Worm (Caenorhabditis elegans): ENCODE data around the gene rsp-5.

The rsp-5 gene

ce11 chrII:6489711-6490184 is at the start of gene rsp-5, which contains the start of gene snr-3 (continued):
- TF ChIP-seq hmg-1.2 (GFP tag; IDR thresholded peaks at IDR 0.05) (peak; percentile 45; the same call in 1 of the 2 replicates), lin-54 (GFP tag; optimal IDR thresholded peaks at IDR 0.05) (peak; percentile 70), mcd-1 (GFP tag; IDR thresholded peaks at IDR 0.05) (peak; percentile 74), rcor-1 (GFP tag; IDR thresholded peaks at IDR 0.05) (peak; percentile 54; the same call in 1 of the 2 replicates), cebp-1 (GFP tag; IDR thresholded peaks at IDR 0.05) (no peak), cebp-1 (tag; optimal IDR thresholded peaks at IDR 0.05) (peak; percentile 34), efl-1 (GFP tag; optimal IDR thresholded peaks at IDR 0.05) (peak; percentile 49), tbx-9 (tag; optimal IDR thresholded peaks at IDR 0.05; ENCODE audit: borderline replicate concordance) (no peak)

- TF ChIP-seq sdz-38 (tag; optimal IDR thresholded peaks at IDR 0.05): no peak
- TF ChIP-seq somi-1 (GFP tag; optimal IDR thresholded peaks at IDR 0.05): no peak
- TF ChIP-seq xnd-1 (tag; optimal IDR thresholded peaks at IDR 0.05): no peak
- TF ChIP-seq T07F8.4 (tag; optimal IDR thresholded peaks at IDR 0.05): no peak
- no peak for TF ChIP-seq fkh-3 (tag; optimal IDR thresholded peaks at IDR 0.05)
- TF ChIP-seq nhr-90 (tag; optimal IDR thresholded peaks at IDR 0.05): no peak
- no peak for TF ChIP-seq zim-3 (tag; optimal IDR thresholded peaks at IDR 0.05)
- TF ChIP-seq F57A8.1 (GFP tag; optimal IDR thresholded peaks at IDR 0.05): no peak
- no peak for TF ChIP-seq T26A5.8 (tag; optimal IDR thresholded peaks at IDR 0.05)
- TF ChIP-seq gei-17 (GFP tag; optimal IDR thresholded peaks at IDR 0.05): no peak
- no peak for TF ChIP-seq C06A6.2 (GFP tag; conservative IDR thresholded peaks at IDR 0.05)
- TF ChIP-seq let-526 (GFP tag; IDR thresholded peaks at IDR 0.05): no peak
- no peak for TF ChIP-seq rpc-1 (optimal IDR thresholded peaks at IDR 0.05)
- no peak for TF ChIP-seq rpc-1 (tag; optimal IDR thresholded peaks at IDR 0.05)
- TF ChIP-seq ztf-26 (tag; optimal IDR thresholded peaks at IDR 0.05): no peak
- no peak for TF ChIP-seq Y95B8A.8 (GFP tag; IDR thresholded peaks at IDR 0.05)
- no peak for TF ChIP-seq efl-1 (GFP tag; optimal IDR thresholded peaks at IDR 0.05)
- TF ChIP-seq ceh-40 (GFP tag; IDR thresholded peaks at IDR 0.05): no peak
Measured at ce11 chrII:6441128-6441527, 48.8 kb upstream of the rsp-5 start, which contains the start of gene cutl-16. Gene cutl-16, plus strand, starts transcription at chrII:6441428.

ce11 chrII:6443710-6444109 is 46.3 kb upstream of the rsp-5 start, which contains the start of gene K06A1.2:
Gene K06A1.2, plus strand, starts transcription at chrII:6444010.
- TF ChIP-seq lin-26 (GFP tag; IDR thresholded peaks at IDR 0.05) (no peak), F57C9.4 (tag; optimal IDR thresholded peaks at IDR 0.05) (no peak), madf-3 (GFP tag; IDR thresholded peaks at IDR 0.05) (no peak), dpff-1 (tag; optimal IDR thresholded peaks at IDR 0.05) (no peak), ekl-4 (GFP tag; IDR thresholded peaks at IDR 0.05) (no peak), tbx-9 (tag; optimal IDR thresholded peaks at IDR 0.05; ENCODE audit: borderline replicate concordance) (no peak), ztf-3 (GFP tag; optimal IDR thresholded peaks at IDR 0.05) (no peak), F57A8.1 (GFP tag; optimal IDR thresholded peaks at IDR 0.05) (no peak), nfyb-1 (GFP tag; IDR thresholded peaks at IDR 0.05) (no peak)

ce11 chrII:6448189-6448588 is 41.8 kb upstream of the rsp-5 start:
- no peak for TF ChIP-seq bed-2 (GFP tag; IDR thresholded peaks at IDR 0.05)
- TF ChIP-seq attf-5 (GFP tag; optimal IDR thresholded peaks at IDR 0.05): no peak

- TF ChIP-seq madf-10 (tag; optimal IDR thresholded peaks at IDR 0.05): no peak
- peak; percentile 58 for TF ChIP-seq nhr-80 (tag; optimal IDR thresholded peaks at IDR 0.05)
- no peak for TF ChIP-seq B0336.3 (GFP tag; IDR thresholded peaks at IDR 0.05)
- no peak for TF ChIP-seq aptf-2 (GFP tag; conservative IDR thresholded peaks at IDR 0.05)
- no peak for TF ChIP-seq F22D6.2 (tag; optimal IDR thresholded peaks at IDR 0.05)
Measured at ce11 chrII:6448656-6449055, 41.3 kb upstream of the rsp-5 start.
